Worm (Caenorhabditis elegans) whole organism, midembryonic: Measurements from ENCODE around the gene C24B5.4.

ENCODE experiments used
- cog-1 ChIP-seq: sonication (generic microtip); optimal IDR thresholded peaks from 2 replicates; lab custom pipeline; 2016; ENCODE audit warnings: missing genetic modification characterization, missing compliant biosample characterization
- flt-1 ChIP-seq: fragments of 200-800 bp; sonication (Bioruptor generic); IDR thresholded peaks from 2 replicates; pipeline ENCODE4 v1.3.6; 2022; ENCODE audit warnings: missing genetic modification characterization, missing compliant biosample characterization
- klf-2 ChIP-seq: fragments of 200-800 bp; sonication (Bioruptor generic); conservative IDR thresholded peaks from 2 replicates; pipeline ENCODE4 v1.3.6; 2022; ENCODE audit warnings: missing genetic modification reagents, missing genetic modification characterization, missing compliant biosample characterization
- med-1 ChIP-seq: sonication (generic microtip); optimal IDR thresholded peaks from 2 replicates; lab custom pipeline; 2017; ENCODE audit warnings: missing genetic modification characterization, mild to moderate bottlenecking, missing compliant biosample characterization, antibody characterized with exemption, missing genetic modification reagents; ENCODE audit not compliant: insufficient read depth
- ref-1 ChIP-seq: fragments of 200-800 bp; sonication (Bioruptor generic); conservative IDR thresholded peaks from 2 replicates; pipeline ENCODE4 v1.3.6; 2022; ENCODE audit warnings: missing genetic modification reagents, missing genetic modification characterization, missing compliant biosample characterization
- tab-1 ChIP-seq: fragments of 200-800 bp; sonication (Bioruptor generic); IDR thresholded peaks from 2 replicates; pipeline ENCODE4 v1.3.6; 2022; ENCODE audit warnings: missing genetic modification characterization, missing compliant biosample characterization
- ztf-29 ChIP-seq: fragments of 200-800 bp; sonication (Bioruptor generic); IDR thresholded peaks from 2 replicates; pipeline ENCODE4 v1.3.6; 2022; ENCODE audit warnings: missing genetic modification reagents, missing genetic modification characterization, missing compliant biosample characterization

DNA sequence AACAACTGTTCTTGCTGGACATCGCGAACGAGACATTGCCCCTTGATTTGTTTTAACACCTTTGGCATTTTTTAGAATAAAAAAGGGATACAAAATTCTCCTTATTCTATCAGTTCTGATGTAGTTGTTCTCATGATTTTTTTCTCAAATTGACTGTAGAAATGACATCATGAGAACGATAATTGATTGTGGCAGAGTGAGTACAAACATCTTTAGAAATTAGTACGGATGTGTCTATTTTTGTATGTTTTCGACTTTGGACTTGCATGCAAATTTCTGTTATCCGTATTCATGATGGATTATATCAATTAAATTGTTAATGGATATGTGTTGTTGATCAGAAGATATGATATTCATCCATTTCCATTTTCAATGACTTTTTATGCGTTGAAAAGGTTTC is 49.0 kb downstream of the C24B5.4 start:
- TF ChIP-seq cog-1 (tag; lab: Kevin White, UChicago) (no peak), med-1 (GFP tag; lab: Kevin White, UChicago) (no peak), flt-1 (GFP tag; lab: Robert Waterston, UW) (no peak), tab-1 (GFP tag; lab: Robert Waterston, UW) (no peak), ztf-29 (GFP tag; lab: Robert Waterston, UW) (no peak), klf-2 (GFP tag; lab: Robert Waterston, UW) (no peak), ref-1 (GFP tag; lab: Robert Waterston, UW) (no peak)
